Fruit fly (Drosophila melanogaster): ENCODE measurements around the gene Chsy.

Chsy gene

dm6 chrX:15622970-15623402 is 29.7 kb upstream of the Chsy start (continued):
- peak; percentile 78 for TF ChIP-seq otp (GFP tag; IDR thresholded peaks at IDR 0.05)
- peak; percentile 69 for TF ChIP-seq sens-2 (GFP tag; IDR thresholded peaks at IDR 0.05)
- peak; percentile 73 for TF ChIP-seq nmo (GFP tag; optimal IDR thresholded peaks at IDR 0.05)
- peak; percentile 85 for TF ChIP-seq gem (tag; optimal IDR thresholded peaks at IDR 0.05)
- no peak for TF ChIP-seq CG17912 (GFP tag; optimal IDR thresholded peaks at IDR 0.05)
- peak; percentile 86 for TF ChIP-seq Atf6 (GFP tag; IDR thresholded peaks at IDR 0.05)
- peak; percentile 73 for TF ChIP-seq wor (GFP tag; IDR thresholded peaks at IDR 0.05)
- TF ChIP-seq tx (GFP tag; optimal IDR thresholded peaks at IDR 0.05): peak; percentile 54
- no peak for TF ChIP-seq hb (GFP tag; IDR thresholded peaks at IDR 0.05; ENCODE audit: partially characterized antibody)
- peak; percentile 86 for TF ChIP-seq H2.0 (GFP tag; IDR thresholded peaks at IDR 0.05)
- TF ChIP-seq caup (GFP tag; optimal IDR thresholded peaks at IDR 0.05; ENCODE audit: severe bottlenecking): peak; percentile 64
- TF ChIP-seq Ada2b (GFP tag; IDR thresholded peaks at IDR 0.05): peak; percentile 91
- TF ChIP-seq zf30C (GFP tag; optimal IDR thresholded peaks at IDR 0.05): no peak
- no peak for TF ChIP-seq usp (GFP tag; optimal IDR thresholded peaks at IDR 0.05)
- TF ChIP-seq stc (GFP tag; IDR thresholded peaks at IDR 0.05): peak; percentile 85
- TF ChIP-seq bsh (GFP tag; optimal IDR thresholded peaks at IDR 0.05): peak; percentile 3 to 71
- peak; percentile 75 for TF ChIP-seq Meics (GFP tag; optimal IDR thresholded peaks at IDR 0.05)
- TF ChIP-seq CG10366 (GFP tag; IDR thresholded peaks at IDR 0.05): peak; percentile 88
- TF ChIP-seq pfk (GFP tag; optimal IDR thresholded peaks at IDR 0.05): peak; percentile 41
- TF ChIP-seq HLH54F (GFP tag; optimal IDR thresholded peaks at IDR 0.05): peak; percentile 64
- no peak for TF ChIP-seq CG12744 (GFP tag; optimal IDR thresholded peaks at IDR 0.05)
- TF ChIP-seq CG32767 (GFP tag; IDR thresholded peaks at IDR 0.05): peak; percentile 74
- TF ChIP-seq HHEX (GFP tag; optimal IDR thresholded peaks at IDR 0.05): peak; percentile 76
- TF ChIP-seq Nf-YA (GFP tag; IDR thresholded peaks at IDR 0.05): peak; percentile 73
- peak; percentile 76 for TF ChIP-seq lilli (GFP tag; optimal IDR thresholded peaks at IDR 0.05)
- TF ChIP-seq CG9215 (GFP tag; IDR thresholded peaks at IDR 0.05): peak; percentile 74
- TF ChIP-seq CG34376 (GFP tag; optimal IDR thresholded peaks at IDR 0.05): no peak
- TF ChIP-seq Poxn (GFP tag; IDR thresholded peaks at IDR 0.05): peak; percentile 59
- TF ChIP-seq bigmax (GFP tag; optimal IDR thresholded peaks at IDR 0.05): no peak
- TF ChIP-seq fu2 (GFP tag; optimal IDR thresholded peaks at IDR 0.05): peak; percentile 73
- peak in 1 of 3 experiments; percentile 21 for TF ChIP-seq lola (GFP tag; optimal IDR thresholded peaks at IDR 0.05)
- peak; percentile 77 for TF ChIP-seq ATbp (GFP tag; optimal IDR thresholded peaks at IDR 0.05)
- peak; percentile 20 for TF ChIP-seq Mad (GFP tag; optimal IDR thresholded peaks at IDR 0.05)
- peak; percentile 55 for TF ChIP-seq ems (GFP tag; optimal IDR thresholded peaks at IDR 0.05)
- no peak for TF ChIP-seq CG15479 (GFP tag; optimal IDR thresholded peaks at IDR 0.05)
- no peak for TF ChIP-seq Dp (GFP tag; optimal IDR thresholded peaks at IDR 0.05)
- peak; percentile 85 for TF ChIP-seq Gug (GFP tag; IDR thresholded peaks at IDR 0.05)
- TF ChIP-seq Abd-B (GFP tag; optimal IDR thresholded peaks at IDR 0.05): peak; percentile 68
- TF ChIP-seq yki (optimal IDR thresholded peaks at IDR 0.05): no peak
- TF ChIP-seq tna (GFP tag; IDR thresholded peaks at IDR 0.05; ENCODE audit: partially characterized antibody): no peak
- peak; percentile 30 for TF ChIP-seq Bteb2 (GFP tag; optimal IDR thresholded peaks at IDR 0.05)
- TF ChIP-seq CG8089 (GFP tag; optimal IDR thresholded peaks at IDR 0.05): peak; percentile 61
- TF ChIP-seq abd-A (tag; optimal IDR thresholded peaks at IDR 0.05): no peak
- peak; percentile 68 for TF ChIP-seq wdn (GFP tag; IDR thresholded peaks at IDR 0.05)
- peak; percentile 55 for TF ChIP-seq slou (GFP tag; optimal IDR thresholded peaks at IDR 0.05)
- TF ChIP-seq wek (GFP tag; optimal IDR thresholded peaks at IDR 0.05): peak; percentile 16
- TF ChIP-seq CG6254 (GFP tag; optimal IDR thresholded peaks at IDR 0.05): peak; percentile 6
- peak; percentile 90 for TF ChIP-seq sens (GFP tag)
- TF ChIP-seq CG6689 (GFP tag; IDR thresholded peaks at IDR 0.05): peak; percentile 81
- peak; percentile 79 for TF ChIP-seq ind (GFP tag; optimal IDR thresholded peaks at IDR 0.05)
- TF ChIP-seq kay (GFP tag; optimal IDR thresholded peaks at IDR 0.05): peak; percentile 50
- TF ChIP-seq Dbx (GFP tag; IDR thresholded peaks at IDR 0.05): peak; percentile 89

Data from whole organism, embryonic.